Fruit fly (Drosophila melanogaster): ENCODE results near the gene Thor.

Gene Thor

dm6 chr2L:3477057-3477755, 1.0 kb upstream of the Thor start:
- TF ChIP-seq EcR (GFP tag; optimal IDR thresholded peaks at IDR 0.05) (no peak), CG32121 (GFP tag; IDR thresholded peaks at IDR 0.05) (no peak; the same call in 1 of the 2 replicates), CG8159 (tag; optimal IDR thresholded peaks at IDR 0.05) (peak; percentile 4), CG4496 (GFP tag; IDR thresholded peaks at IDR 0.05) (peak; percentile 28; the same call in 1 of the 3 replicates)

- TF ChIP-seq CG12605 (GFP tag; IDR thresholded peaks at IDR 0.05) (no peak), EcR (GFP tag; optimal IDR thresholded peaks at IDR 0.05) (peak; percentile 17)
These were observed 1.6 kb downstream of the Thor start for dm6 chr2L:3479697-3480442.

- TF ChIP-seq D1 (tag; optimal IDR thresholded peaks at IDR 0.05) = peak; percentile 41
- no peak for TF ChIP-seq CG8301 (tag; optimal IDR thresholded peaks at IDR 0.05)
- no peak for TF ChIP-seq Snoo (tag; optimal IDR thresholded peaks at IDR 0.05)
- TF ChIP-seq Pif1A (GFP tag; optimal IDR thresholded peaks at IDR 0.05) = no peak
These were observed 2.2 kb downstream of the Thor start for dm6 chr2L:3480443-3480839.

- peak; percentile 78 for TF ChIP-seq CG4496 (GFP tag; IDR thresholded peaks at IDR 0.05)
- no peak for TF ChIP-seq EcR (GFP tag; optimal IDR thresholded peaks at IDR 0.05)
- TF ChIP-seq CG14655 (GFP tag; optimal IDR thresholded peaks at IDR 0.05) = peak; percentile 54
- TF ChIP-seq CG8301 (tag; optimal IDR thresholded peaks at IDR 0.05) = peak; percentile 76
- no peak for TF ChIP-seq CG15710 (tag; optimal IDR thresholded peaks at IDR 0.05)
- TF ChIP-seq Pif1B (GFP tag; optimal IDR thresholded peaks at IDR 0.05) = no peak
- TF ChIP-seq Ets98B (GFP tag; IDR thresholded peaks at IDR 0.05) = peak; percentile 88
- peak; percentile 41 for TF ChIP-seq Pif1A (GFP tag; optimal IDR thresholded peaks at IDR 0.05)
- TF ChIP-seq CG8159 (tag; optimal IDR thresholded peaks at IDR 0.05) = peak; percentile 5
- TF ChIP-seq CG32121 (GFP tag; IDR thresholded peaks at IDR 0.05) = peak; percentile 78
These were observed 3.8 kb downstream of the Thor start for dm6 chr2L:3482037-3482436.

- peak; percentile 72 for TF ChIP-seq CG15710 (tag; optimal IDR thresholded peaks at IDR 0.05)
- peak; percentile 74 for TF ChIP-seq CG14655 (GFP tag; optimal IDR thresholded peaks at IDR 0.05)
- TF ChIP-seq CG9948 (tag; optimal IDR thresholded peaks at IDR 0.05) = peak; percentile 56
- TF ChIP-seq rn (GFP tag; IDR thresholded peaks at IDR 0.05) = peak; percentile 54; the same call in 1 of the 2 replicates
- TF ChIP-seq CG32121 (GFP tag; IDR thresholded peaks at IDR 0.05) = peak; percentile 92
- no peak for TF ChIP-seq gl (tag; optimal IDR thresholded peaks at IDR 0.05)
- peak; percentile 14 for TF ChIP-seq Pif1A (GFP tag; optimal IDR thresholded peaks at IDR 0.05)
- TF ChIP-seq CG8159 (tag; optimal IDR thresholded peaks at IDR 0.05) = peak; percentile 73
- peak; percentile 51; the same call in 1 of the 2 replicates for TF ChIP-seq CG10348 (GFP tag; IDR thresholded peaks at IDR 0.05)
- TF ChIP-seq Ets98B (GFP tag; IDR thresholded peaks at IDR 0.05) = peak; percentile 82
- peak; percentile 71 for TF ChIP-seq CG8301 (tag; optimal IDR thresholded peaks at IDR 0.05)
- peak; percentile 13 for TF ChIP-seq Pif1B (GFP tag; optimal IDR thresholded peaks at IDR 0.05)
- TF ChIP-seq CG4496 (GFP tag; IDR thresholded peaks at IDR 0.05) = peak; percentile 83
- TF ChIP-seq CG17806 (tag; optimal IDR thresholded peaks at IDR 0.05) = no peak
- TF ChIP-seq CG34367 (tag; optimal IDR thresholded peaks at IDR 0.05) = no peak
- TF ChIP-seq CG12605 (GFP tag; IDR thresholded peaks at IDR 0.05) = peak; percentile 80
- peak; percentile 60; the same call in 1 of the 3 replicates for TF ChIP-seq fd96Ca (GFP tag; IDR thresholded peaks at IDR 0.05)
- no peak for TF ChIP-seq EcR (GFP tag; optimal IDR thresholded peaks at IDR 0.05)
- no peak for TF ChIP-seq Snoo (tag; optimal IDR thresholded peaks at IDR 0.05)
These were observed 4.5 kb downstream of the Thor start for dm6 chr2L:3482712-3483111.

- TF ChIP-seq CG10348 (GFP tag; IDR thresholded peaks at IDR 0.05) = 0 out of 2 replicates have a peak, but pooled peaks have one; percentile 18
- no peak for TF ChIP-seq CG13204 (GFP tag; optimal IDR thresholded peaks at IDR 0.05)
- peak; percentile 35; the same call in 1 of the 2 replicates for TF ChIP-seq Ets98B (GFP tag; IDR thresholded peaks at IDR 0.05)
- TF ChIP-seq Snoo (tag; optimal IDR thresholded peaks at IDR 0.05) = no peak
- TF ChIP-seq CG8159 (tag; optimal IDR thresholded peaks at IDR 0.05) = no peak
- TF ChIP-seq CG15710 (tag; optimal IDR thresholded peaks at IDR 0.05) = no peak
- TF ChIP-seq D1 (tag; optimal IDR thresholded peaks at IDR 0.05) = no peak
- TF ChIP-seq CG32121 (GFP tag; IDR thresholded peaks at IDR 0.05) = peak; percentile 44; the same call in 1 of the 2 replicates
- TF ChIP-seq rn (GFP tag; IDR thresholded peaks at IDR 0.05) = no peak
These were observed 5.4 kb downstream of the Thor start for dm6 chr2L:3483672-3484071.

dm6 chr2L:3484759-3485158, 6.5 kb downstream of the Thor start:
- TF ChIP-seq D1 (tag; optimal IDR thresholded peaks at IDR 0.05) (no peak), CG14655 (GFP tag; optimal IDR thresholded peaks at IDR 0.05) (peak; percentile 2)
